Fruit fly (Drosophila melanogaster) whole organism: ENCODE measurements around the gene GstZ2.

Experiments
- EcR ChIP-seq, 2 experiments: fragments of >200 bp; optimal IDR thresholded peaks; 2 replicates each; lab custom pipeline; 2017; ENCODE audit warnings: missing biosample characterization in 2 of 2, missing genetic modification characterization in 2 of 2, missing genetic modification reagents in 2 of 2
- usp ChIP-seq: fragments of >200 bp; optimal IDR thresholded peaks from 2 replicates; lab custom pipeline; 2017; ENCODE audit warnings: missing biosample characterization, missing genetic modification characterization, mixed read lengths

dm6 chr3R:9433774-9434173, 26.7 kb downstream of the GstZ2 start:
- TF ChIP-seq usp (GFP tag; lab: Kevin White, UChicago), result no peak
- no peak for TF ChIP-seq EcR (GFP tag; optimal IDR thresholded peaks at IDR 0.05; lab: Kevin White, UChicago)
